Fruit fly (Drosophila melanogaster) whole organism, embryonic: Measurements from ENCODE around the gene Nak.
A peak's percentile ranks its signal among the peaks of the same experiment; 100 is the strongest.

Experiments used
- Atf-2 ChIP-seq: fragments of 200-800 bp; sonication (Bioruptor generic); optimal IDR thresholded peaks from 2 replicates; lab custom pipeline; 2016; ENCODE audit warnings: missing biosample characterization, missing genetic modification characterization
- Bteb2 ChIP-seq: fragments of 200-800 bp; sonication (Bioruptor generic); optimal IDR thresholded peaks from 2 replicates; lab custom pipeline; 2016; ENCODE audit warnings: missing biosample characterization, missing genetic modification characterization
- C15 ChIP-seq: fragments of 200-800 bp; sonication (Bioruptor generic); IDR thresholded peaks from 3 replicates; pipeline ENCODE4 v1.3.6; 2022; ENCODE audit warnings: missing biosample characterization, missing genetic modification characterization
- CG10959 ChIP-seq: fragments of 200-800 bp; sonication (Bioruptor generic); IDR thresholded peaks from 2 replicates; pipeline ENCODE4 v1.3.6; 2022; ENCODE audit warnings: missing biosample characterization, missing genetic modification characterization
- CG13296 ChIP-seq: fragments of 200-800 bp; sonication (Bioruptor generic); optimal IDR thresholded peaks from 3 replicates; lab custom pipeline; 2018; ENCODE audit warnings: missing biosample characterization, mild to moderate bottlenecking, missing genetic modification characterization
- CG13424 ChIP-seq: fragments of 200-800 bp; sonication (Bioruptor generic); optimal IDR thresholded peaks from 2 replicates; lab custom pipeline; 2019; ENCODE audit warnings: missing biosample characterization, mild to moderate bottlenecking, missing genetic modification characterization, moderate library complexity
- CG14965 ChIP-seq: fragments of 200-800 bp; sonication (Bioruptor generic); optimal IDR thresholded peaks from 2 replicates; lab custom pipeline; 2016; ENCODE audit warnings: missing biosample characterization, missing genetic modification characterization, borderline replicate concordance
- CG15696 ChIP-seq: fragments of 200-800 bp; sonication (Bioruptor generic); optimal IDR thresholded peaks from 2 replicates; lab custom pipeline; 2019; ENCODE audit warnings: missing biosample characterization, mild to moderate bottlenecking, missing genetic modification characterization, moderate library complexity
- CG17912 ChIP-seq: fragments of 200-800 bp; sonication (Bioruptor generic); optimal IDR thresholded peaks from 2 replicates; lab custom pipeline; 2018; ENCODE audit warnings: missing biosample characterization, mild to moderate bottlenecking, missing genetic modification characterization
- CG18476 ChIP-seq: fragments of 200-800 bp; sonication (Bioruptor generic); optimal IDR thresholded peaks from 2 replicates; lab custom pipeline; 2016; ENCODE audit warnings: missing biosample characterization, mild to moderate bottlenecking, missing genetic modification characterization
- CG2116 ChIP-seq: fragments of 200-800 bp; sonication (Bioruptor generic); optimal IDR thresholded peaks from 3 replicates; lab custom pipeline; 2018; ENCODE audit warnings: missing biosample characterization, mild to moderate bottlenecking, missing genetic modification characterization
- CG2678 ChIP-seq: fragments of 200-800 bp; sonication (Bioruptor generic); optimal IDR thresholded peaks from 3 replicates; lab custom pipeline; 2019; ENCODE audit warnings: missing biosample characterization, mild to moderate bottlenecking, missing genetic modification characterization, moderate library complexity
- CG31365 ChIP-seq: fragments of 200-800 bp; sonication (Bioruptor generic); optimal IDR thresholded peaks from 2 replicates; lab custom pipeline; 2018; ENCODE audit warnings: missing biosample characterization, mild to moderate bottlenecking, missing genetic modification characterization
- CG33213 ChIP-seq: fragments of 200-800 bp; sonication (Bioruptor generic); optimal IDR thresholded peaks from 3 replicates; lab custom pipeline; 2016; ENCODE audit warnings: missing biosample characterization, missing genetic modification characterization
- CG4360 ChIP-seq: fragments of 200-800 bp; sonication (Bioruptor generic); IDR thresholded peaks from 2 replicates; pipeline ENCODE4 v1.3.6; 2022; ENCODE audit warnings: missing biosample characterization, missing genetic modification characterization
- CG4424 ChIP-seq: fragments of 200-800 bp; sonication (Bioruptor generic); optimal IDR thresholded peaks from 3 replicates; lab custom pipeline; 2016; ENCODE audit warnings: missing biosample characterization, missing genetic modification characterization
- CG4854 ChIP-seq: fragments of 200-800 bp; sonication (Bioruptor generic); optimal IDR thresholded peaks from 2 replicates; lab custom pipeline; 2016; ENCODE audit warnings: missing biosample characterization, missing genetic modification characterization, inconsistent platforms
- CG8290 ChIP-seq, 3 experiments: fragments of 200-800 bp; sonication (Bioruptor generic); optimal IDR thresholded peaks; 2 replicates each; lab custom pipeline; 2016 to 2019; ENCODE audit warnings: missing biosample characterization in 3 of 3, missing genetic modification characterization in 3 of 3, mild to moderate bottlenecking in 2 of 3, moderate library complexity in 1 of 3
- CG9609 ChIP-seq: fragments of 200-800 bp; sonication (Bioruptor generic); optimal IDR thresholded peaks from 3 replicates; lab custom pipeline; 2016; ENCODE audit warnings: missing biosample characterization, missing genetic modification characterization
- CkIIα-i1 ChIP-seq: fragments of 200-800 bp; sonication (Bioruptor generic); IDR thresholded peaks from 2 replicates; pipeline ENCODE4 v1.3.6; 2022; ENCODE audit warnings: missing biosample characterization, missing genetic modification characterization
- Dip3 ChIP-seq: fragments of 200-800 bp; sonication (Bioruptor generic); optimal IDR thresholded peaks from 3 replicates; lab custom pipeline; 2016; ENCODE audit warnings: missing biosample characterization, missing genetic modification characterization
- Dll ChIP-seq: fragments of 200-800 bp; sonication (Bioruptor generic); IDR thresholded peaks from 4 replicates; pipeline ENCODE4 v1.3.6; 2022; ENCODE audit warnings: missing biosample characterization, missing genetic modification characterization; ENCODE audit not compliant: partially characterized antibody
- ERR ChIP-seq: fragments of 200-800 bp; sonication (Bioruptor generic); optimal IDR thresholded peaks from 2 replicates; lab custom pipeline; 2016; ENCODE audit warnings: missing biosample characterization, missing genetic modification characterization
- Elba2 ChIP-seq: fragments of 200-800 bp; sonication (Bioruptor generic); optimal IDR thresholded peaks from 3 replicates; lab custom pipeline; 2016; ENCODE audit warnings: missing biosample characterization, missing genetic modification characterization
- Hr3 ChIP-seq: fragments of 200-800 bp; sonication (Bioruptor generic); optimal IDR thresholded peaks from 3 replicates; lab custom pipeline; 2016; ENCODE audit warnings: missing biosample characterization, missing genetic modification characterization
- Kr ChIP-seq: fragments of 200-800 bp; sonication (Bioruptor generic); optimal IDR thresholded peaks from 2 replicates; lab custom pipeline; 2017; ENCODE audit warnings: missing biosample characterization, mild to moderate bottlenecking, missing genetic modification characterization
- Mes4 ChIP-seq: fragments of 200-800 bp; sonication (Bioruptor generic); optimal IDR thresholded peaks from 2 replicates; lab custom pipeline; 2016; ENCODE audit warnings: missing biosample characterization, missing genetic modification characterization
- Nf-YA ChIP-seq: fragments of 200-800 bp; sonication (Bioruptor generic); IDR thresholded peaks from 2 replicates; pipeline ENCODE4 v1.3.6; 2022; ENCODE audit warnings: missing biosample characterization, missing genetic modification characterization
- Stat92E ChIP-seq, 3 experiments: fragments of >200 bp in 2 of 3; fragments of 200-800 bp in 1 of 3; sonication (Bioruptor generic) in 1 of 3; optimal IDR thresholded peaks; 2 replicates each; lab custom pipeline; 2017 to 2019; ENCODE audit warnings: missing biosample characterization in 3 of 3, missing genetic modification characterization in 3 of 3, mild to moderate bottlenecking in 1 of 3, moderate library complexity in 1 of 3
- cad ChIP-seq: fragments of >200 bp; optimal IDR thresholded peaks from 2 replicates; lab custom pipeline; 2017; ENCODE audit warnings: missing biosample characterization, missing genetic modification characterization
- cato ChIP-seq: fragments of 200-800 bp; sonication (Bioruptor generic); optimal IDR thresholded peaks from 2 replicates; lab custom pipeline; 2016; ENCODE audit warnings: missing biosample characterization, missing genetic modification characterization, borderline replicate concordance
- fd64A ChIP-seq: fragments of 200-800 bp; sonication (Bioruptor generic); optimal IDR thresholded peaks from 3 replicates; lab custom pipeline; 2018; ENCODE audit warnings: missing biosample characterization, mild to moderate bottlenecking, missing genetic modification characterization
- her ChIP-seq: fragments of 200-800 bp; sonication (Bioruptor generic); optimal IDR thresholded peaks from 2 replicates; lab custom pipeline; 2016; ENCODE audit warnings: missing biosample characterization, missing genetic modification characterization
- lab ChIP-seq: fragments of 200-800 bp; sonication (Bioruptor generic); optimal IDR thresholded peaks from 3 replicates; lab custom pipeline; 2017; ENCODE audit warnings: missing biosample characterization, missing genetic modification characterization, mild to moderate bottlenecking, moderate library complexity, missing genetic modification reagents
- maf-S ChIP-seq: fragments of 200-800 bp; sonication (Bioruptor generic); optimal IDR thresholded peaks from 2 replicates; lab custom pipeline; 2016; ENCODE audit warnings: missing biosample characterization, missing genetic modification characterization
- nmo ChIP-seq: fragments of 200-800 bp; sonication (Bioruptor generic); optimal IDR thresholded peaks from 2 replicates; lab custom pipeline; 2018; ENCODE audit warnings: missing biosample characterization, mild to moderate bottlenecking, missing genetic modification characterization, moderate library complexity
- nom ChIP-seq: fragments of 200-800 bp; sonication (Bioruptor generic); optimal IDR thresholded peaks from 2 replicates; lab custom pipeline; 2017; ENCODE audit warnings: missing biosample characterization, missing genetic modification characterization, mild to moderate bottlenecking, moderate library complexity, missing genetic modification reagents
- org-1 ChIP-seq: fragments of 200-800 bp; sonication (Bioruptor generic); optimal IDR thresholded peaks from 2 replicates; lab custom pipeline; 2017; ENCODE audit warnings: missing biosample characterization, missing genetic modification characterization
- prd ChIP-seq, 3 experiments: fragments of >200 bp in 2 of 3; fragments of 200-800 bp in 1 of 3; sonication (Bioruptor generic) in 1 of 3; optimal IDR thresholded peaks in 2 of 3; IDR thresholded peaks in 1 of 3; 2 replicates in 2 of 3; 3 replicates in 1 of 3; pipeline versions ENCODE4 v1.3.6 to Lab custom; 2017 to 2022; ENCODE audit warnings: missing biosample characterization in 1 of 3, missing genetic modification characterization in 1 of 3
- ranshi ChIP-seq: fragments of 200-800 bp; sonication (Bioruptor generic); IDR thresholded peaks from 2 replicates; pipeline ENCODE4 v1.3.6; 2022; ENCODE audit warnings: missing biosample characterization, missing genetic modification characterization
- sna ChIP-seq: fragments of 200-800 bp; sonication (Bioruptor generic); IDR thresholded peaks from 2 replicates; pipeline ENCODE4 v1.3.6; 2022; ENCODE audit warnings: missing biosample characterization, missing genetic modification characterization; ENCODE audit not compliant: partially characterized antibody
- so ChIP-seq: fragments of 200-800 bp; sonication (Bioruptor generic); IDR thresholded peaks from 3 replicates; pipeline ENCODE4 v1.3.6; 2022; ENCODE audit warnings: missing biosample characterization, missing genetic modification characterization
- ssp ChIP-seq: fragments of 200-800 bp; sonication (Bioruptor generic); IDR thresholded peaks from 2 replicates; pipeline ENCODE4 v1.3.6; 2022; ENCODE audit warnings: missing biosample characterization, missing genetic modification characterization
- tgo ChIP-seq: fragments of 200-800 bp; sonication (Bioruptor generic); IDR thresholded peaks from 3 replicates; pipeline ENCODE4 v1.3.6; 2022; ENCODE audit warnings: missing biosample characterization, missing genetic modification characterization
- tin ChIP-seq: fragments of 200-800 bp; sonication (Bioruptor generic); optimal IDR thresholded peaks from 3 replicates; lab custom pipeline; 2016; ENCODE audit warnings: missing biosample characterization, missing genetic modification characterization
- twi ChIP-seq: fragments of 200-800 bp; optimal IDR thresholded peaks from 2 replicates; lab custom pipeline; 2019; ENCODE audit warnings: missing biosample characterization, mild to moderate bottlenecking, missing genetic modification characterization, moderate library complexity
- tx ChIP-seq: fragments of 200-800 bp; sonication (Bioruptor generic); optimal IDR thresholded peaks from 2 replicates; lab custom pipeline; 2016; ENCODE audit warnings: missing biosample characterization, missing genetic modification characterization
- wek ChIP-seq: fragments of 200-800 bp; sonication (Bioruptor generic); optimal IDR thresholded peaks from 3 replicates; lab custom pipeline; 2018; ENCODE audit warnings: missing biosample characterization, mild to moderate bottlenecking, missing genetic modification characterization, moderate library complexity
- zen ChIP-seq: fragments of 200-800 bp; sonication (Bioruptor generic); optimal IDR thresholded peaks from 3 replicates; lab custom pipeline; 2018; ENCODE audit warnings: missing biosample characterization, mild to moderate bottlenecking, missing genetic modification characterization, moderate library complexity

Gene Nak

DNA sequence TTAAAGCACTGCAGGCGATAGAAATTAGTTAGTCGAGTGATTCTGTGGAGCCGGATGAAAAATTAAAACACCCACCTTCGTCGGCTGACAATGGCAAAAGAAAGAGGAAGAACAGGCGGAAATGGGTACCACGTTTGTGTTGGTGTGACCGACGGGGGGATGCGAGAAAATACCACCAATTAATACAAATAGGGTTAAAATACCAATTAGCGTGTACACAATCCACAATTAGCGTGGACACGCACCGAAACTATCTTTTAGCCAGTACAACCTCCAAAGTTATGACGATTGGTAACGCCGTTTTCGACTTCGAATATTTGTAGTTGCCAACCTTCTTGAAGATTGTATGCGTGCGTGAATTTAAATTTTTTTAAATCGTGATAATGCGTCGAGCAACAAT is 40.6 kb upstream of the Nak start, which contains the start of gene RpL30 (continued):
- TF ChIP-seq CG9609 (peak; percentile 92), cato (peak; percentile 9), cad (no peak), tx (GFP tag; lab: Kevin White, UChicago) (peak; percentile 74), so (GFP tag; lab: Robert Waterston, UW) (peak; percentile 92), Dip3 (peak; percentile 78), CG4360 (GFP tag; lab: Robert Waterston, UW) (peak; percentile 70), CG33213 (GFP tag; lab: Kevin White, UChicago) (peak; percentile 98), maf-S (GFP tag; lab: Kevin White, UChicago) (peak; percentile 90), Kr (peak; percentile 94), Elba2 (peak; percentile 70), CG17912 (peak; percentile 95), CG4854 (GFP tag; lab: Kevin White, UChicago) (peak; percentile 98), CG18476 (GFP tag; lab: Kevin White, UChicago) (peak; percentile 50), org-1 (GFP tag; lab: Kevin White, UChicago) (peak; percentile 94), Dll (peak; percentile 74; the same call in 3 of the 4 replicates), twi (tag; lab: Kevin White, UChicago) (peak; percentile 77), nmo (GFP tag; lab: Kevin White, UChicago) (peak; percentile 88), CG2116 (GFP tag; lab: Kevin White, UChicago) (peak; percentile 90), lab (peak; percentile 98), CG13424 (tag; lab: Kevin White, UChicago) (peak; percentile 70), wek (GFP tag; lab: Kevin White, UChicago) (peak; percentile 90), tgo (GFP tag; lab: Robert Waterston, UW) (peak; percentile 81), Stat92E (GFP tag; optimal IDR thresholded peaks at IDR 0.05; lab: Kevin White, UChicago) (peak in 1 of 3 experiments; percentile 90), C15 (peak; percentile 85; the same call in 2 of the 3 replicates), sna (GFP tag; lab: Robert Waterston, UW) (peak; percentile 19; the same call in 1 of the 2 replicates), Atf-2 (GFP tag; lab: Kevin White, UChicago) (peak; percentile 66), zen (peak; percentile 87), CG14965 (GFP tag; lab: Kevin White, UChicago) (peak; percentile 85), CG10959 (GFP tag; lab: Robert Waterston, UW) (peak; percentile 75), tin (GFP tag; lab: Kevin White, UChicago) (peak; percentile 80), fd64A (GFP tag; lab: Kevin White, UChicago) (peak; percentile 93), Mes4 (GFP tag; lab: Kevin White, UChicago) (peak; percentile 98), Hr3 (GFP tag; lab: Kevin White, UChicago) (peak; percentile 51), CG15696 (tag; lab: Kevin White, UChicago) (peak; percentile 59), Bteb2 (GFP tag; lab: Kevin White, UChicago) (peak; percentile 88), CG4424 (GFP tag; lab: Kevin White, UChicago) (peak; percentile 83), CkIIα-i1 (GFP tag; lab: Robert Waterston, UW) (0 out of 2 replicates have a peak, but pooled peaks have one; percentile 52), prd (optimal IDR thresholded peaks at IDR 0.05; lab: Kevin White, UChicago) (no peak), prd (GFP tag; IDR thresholded peaks at IDR 0.05; lab: Robert Waterston, UW) (peak; percentile 71), her (GFP tag; lab: Kevin White, UChicago) (peak; percentile 94), ERR (peak; percentile 80), CG8290 (GFP tag; optimal IDR thresholded peaks at IDR 0.05; lab: Kevin White, UChicago) (peak; percentile 90), CG8290 (tag; optimal IDR thresholded peaks at IDR 0.05; lab: Kevin White, UChicago) (peak; percentile 84 to 98), nom (GFP tag; lab: Kevin White, UChicago) (peak; percentile 95), ssp (GFP tag; lab: Robert Waterston, UW) (peak; percentile 76), CG13296 (GFP tag; lab: Kevin White, UChicago) (peak; percentile 94), ranshi (GFP tag; lab: Robert Waterston, UW) (peak; percentile 89), Nf-YA (GFP tag; lab: Robert Waterston, UW) (peak; percentile 79; the same call in 1 of the 2 replicates), CG31365 (peak; percentile 86), CG2678 (tag; lab: Kevin White, UChicago) (peak; percentile 82)
